Worm (Caenorhabditis elegans): ENCODE measurements around the gene nlp-49.

The nlp-49 gene

ce11 chrX:5875567-5875966 lies 28.9 kb upstream of the nlp-49 start, which contains the start of gene F49E10.4:
TSS of gene F49E10.4 (plus strand) at chrX:5875867.
- TF ChIP-seq madf-8 (GFP tag; conservative IDR thresholded peaks at IDR 0.05) (no peak), mel-28 (tag; optimal IDR thresholded peaks at IDR 0.05; ENCODE audit: borderline replicate concordance) (no peak), dox-1 (GFP tag; IDR thresholded peaks at IDR 0.05) (no peak), ceh-27 (GFP tag; optimal IDR thresholded peaks at IDR 0.05) (peak; percentile 35)

- TF ChIP-seq B0019.2 (GFP tag; conservative IDR thresholded peaks at IDR 0.05) = no peak
- no peak for TF ChIP-seq F10E7.11 (tag; optimal IDR thresholded peaks at IDR 0.05)
- no peak for TF ChIP-seq cebp-2 (GFP tag; IDR thresholded peaks at IDR 0.05)
Observed at ce11 chrX:5877039-5877438, 27.4 kb upstream of the nlp-49 start.

ce11 chrX:5885565-5885964 lies 18.9 kb upstream of the nlp-49 start, which contains the start of gene flp-7:
TSS of gene flp-7 (plus strand) at chrX:5885865.
- TF ChIP-seq nfya-2 (GFP tag; IDR thresholded peaks at IDR 0.05) = no peak

ce11 chrX:5890080-5890479 lies 14.4 kb upstream of the nlp-49 start, which contains the start of gene F49E10.2:
TSS of gene F49E10.2 (plus strand) at chrX:5890380.
- TF ChIP-seq ztf-25 (GFP tag; IDR thresholded peaks at IDR 0.05) = no peak
- TF ChIP-seq lag-1 (GFP tag; IDR thresholded peaks at IDR 0.05) = no peak
- TF ChIP-seq zfh-2 (GFP tag; conservative IDR thresholded peaks at IDR 0.05) = peak; percentile 71

- no peak for TF ChIP-seq chd-7 (tag; optimal IDR thresholded peaks at IDR 0.05)
- peak; percentile 70 for TF ChIP-seq zfh-2 (GFP tag; conservative IDR thresholded peaks at IDR 0.05)
Observed at ce11 chrX:5896001-5896400, 8.5 kb upstream of the nlp-49 start.

- no peak for TF ChIP-seq efl-1 (GFP tag; optimal IDR thresholded peaks at IDR 0.05)
- TF ChIP-seq lsl-1 (GFP tag; optimal IDR thresholded peaks at IDR 0.05) = no peak
- TF ChIP-seq Y79H2A.3 (GFP tag; conservative IDR thresholded peaks at IDR 0.05) = no peak
- no peak for TF ChIP-seq ets-4 (GFP tag; optimal IDR thresholded peaks at IDR 0.05)
- TF ChIP-seq hlh-26 (GFP tag; conservative IDR thresholded peaks at IDR 0.05) = no peak
- no peak for TF ChIP-seq C17E4.6 (GFP tag; IDR thresholded peaks at IDR 0.05)
- TF ChIP-seq B0261.1 (tag; optimal IDR thresholded peaks at IDR 0.05) = no peak
- no peak for TF ChIP-seq nfya-1 (tag; optimal IDR thresholded peaks at IDR 0.05; ENCODE audit: borderline replicate concordance, insufficient read depth)
- TF ChIP-seq lin-40 (tag; optimal IDR thresholded peaks at IDR 0.05) = no peak
- TF ChIP-seq nhr-90 (tag; optimal IDR thresholded peaks at IDR 0.05) = no peak
- TF ChIP-seq attf-6 (GFP tag; IDR thresholded peaks at IDR 0.05) = no peak
- TF ChIP-seq ceh-27 (GFP tag; optimal IDR thresholded peaks at IDR 0.05) = no peak
- TF ChIP-seq B0336.3 (GFP tag; IDR thresholded peaks at IDR 0.05) = no peak
- TF ChIP-seq ztf-3 (GFP tag; optimal IDR thresholded peaks at IDR 0.05) = no peak
- no peak for TF ChIP-seq rpc-1 (optimal IDR thresholded peaks at IDR 0.05)
- TF ChIP-seq rpc-1 (tag; optimal IDR thresholded peaks at IDR 0.05) = no peak
- no peak for TF ChIP-seq zim-3 (tag; optimal IDR thresholded peaks at IDR 0.05)
- TF ChIP-seq gei-17 (GFP tag; optimal IDR thresholded peaks at IDR 0.05) = no peak
- no peak for TF ChIP-seq xnd-1 (tag; optimal IDR thresholded peaks at IDR 0.05)
- no peak for TF ChIP-seq nfya-2 (GFP tag; IDR thresholded peaks at IDR 0.05)
Observed at ce11 chrX:5897038-5897437, 7.4 kb upstream of the nlp-49 start, which contains the start of gene tbc-16. TSS of gene tbc-16 (plus strand) at chrX:5897338.
